Fruit fly (Drosophila melanogaster) whole organism, embryonic: ENCODE results near the gene CG6709.
A peak's percentile ranks its signal among the peaks of the same experiment; 100 is the strongest.

Experiments
- CG10979 ChIP-seq: fragments of 200-800 bp; sonication (Bioruptor generic); optimal IDR thresholded peaks from 2 replicates; lab custom pipeline; 2018; ENCODE audit warnings: missing biosample characterization, mild to moderate bottlenecking, missing genetic modification characterization, moderate library complexity
- CG11695 ChIP-seq: fragments of 200-800 bp; sonication (Bioruptor generic); IDR thresholded peaks from 3 replicates; pipeline ENCODE4 v1.3.6; 2022; ENCODE audit warnings: missing biosample characterization, missing genetic modification characterization
- CG12071 ChIP-seq: fragments of 200-800 bp; sonication (Bioruptor generic); optimal IDR thresholded peaks from 3 replicates; lab custom pipeline; 2018; ENCODE audit warnings: missing biosample characterization, mild to moderate bottlenecking, missing genetic modification characterization
- CG12219 ChIP-seq: fragments of 200-800 bp; sonication (Bioruptor generic); optimal IDR thresholded peaks from 3 replicates; lab custom pipeline; 2018; ENCODE audit warnings: missing biosample characterization, mild to moderate bottlenecking, missing genetic modification characterization
- CG12299 ChIP-seq: fragments of 200-800 bp; sonication (Bioruptor generic); optimal IDR thresholded peaks from 2 replicates; lab custom pipeline; 2018; ENCODE audit warnings: missing biosample characterization, mild to moderate bottlenecking, missing genetic modification characterization
- CG1233 ChIP-seq: fragments of 200-800 bp; sonication (Bioruptor generic); optimal IDR thresholded peaks from 4 replicates; lab custom pipeline; 2018; ENCODE audit warnings: missing biosample characterization, mild to moderate bottlenecking, missing genetic modification characterization
- CG12744 ChIP-seq: fragments of 200-800 bp; sonication (Bioruptor generic); optimal IDR thresholded peaks from 2 replicates; lab custom pipeline; 2016; ENCODE audit warnings: missing biosample characterization, missing genetic modification characterization
- CG14014 ChIP-seq: fragments of 200-800 bp; sonication (Bioruptor generic); IDR thresholded peaks from 2 replicates; pipeline ENCODE4 v1.3.6; 2022; ENCODE audit warnings: missing biosample characterization, missing genetic modification characterization
- CG1529 ChIP-seq: fragments of 200-800 bp; sonication (Bioruptor generic); optimal IDR thresholded peaks from 3 replicates; lab custom pipeline; 2018; ENCODE audit warnings: missing biosample characterization, missing genetic modification characterization
- CG16813 ChIP-seq: fragments of 200-800 bp; sonication (Bioruptor generic); IDR thresholded peaks from 3 replicates; pipeline ENCODE4 v1.3.6; 2022; ENCODE audit warnings: missing biosample characterization, missing genetic modification characterization; ENCODE audit not compliant: partially characterized antibody
- CG17568 ChIP-seq: fragments of 200-800 bp; sonication (Bioruptor generic); optimal IDR thresholded peaks from 2 replicates; lab custom pipeline; 2018; ENCODE audit warnings: missing biosample characterization, mild to moderate bottlenecking, missing genetic modification characterization, moderate library complexity
- CG17829 ChIP-seq: fragments of 200-800 bp; optimal IDR thresholded peaks from 2 replicates; lab custom pipeline; 2019; ENCODE audit warnings: missing biosample characterization, mild to moderate bottlenecking, missing genetic modification characterization, moderate library complexity
- CG18619 ChIP-seq: fragments of 200-800 bp; sonication (Bioruptor generic); optimal IDR thresholded peaks from 3 replicates; lab custom pipeline; 2017; ENCODE audit warnings: missing biosample characterization, mild to moderate bottlenecking, missing genetic modification characterization
- CG3163 ChIP-seq: fragments of 200-800 bp; sonication (Bioruptor generic); optimal IDR thresholded peaks from 3 replicates; lab custom pipeline; 2016; ENCODE audit warnings: missing biosample characterization, missing genetic modification characterization
- CG42726 ChIP-seq: fragments of 200-800 bp; sonication (Bioruptor generic); IDR thresholded peaks from 2 replicates; pipeline ENCODE4 v1.3.6; 2022; ENCODE audit warnings: missing biosample characterization, missing genetic modification characterization; ENCODE audit not compliant: partially characterized antibody
- CG7372 ChIP-seq: fragments of 200-800 bp; sonication (Bioruptor generic); IDR thresholded peaks from 2 replicates; pipeline ENCODE4 v1.3.6; 2022; ENCODE audit warnings: missing biosample characterization, missing genetic modification characterization
- CG7786 ChIP-seq: fragments of 200-800 bp; sonication (Bioruptor generic); optimal IDR thresholded peaks from 2 replicates; lab custom pipeline; 2016; ENCODE audit warnings: missing biosample characterization, missing genetic modification characterization
- CG8281 ChIP-seq: fragments of 200-800 bp; sonication (Bioruptor generic); optimal IDR thresholded peaks from 2 replicates; lab custom pipeline; 2018; ENCODE audit warnings: missing biosample characterization, mild to moderate bottlenecking, missing genetic modification characterization, moderate library complexity
- CG8359 ChIP-seq: fragments of 200-800 bp; sonication (Bioruptor generic); optimal IDR thresholded peaks from 2 replicates; lab custom pipeline; 2017; ENCODE audit warnings: missing biosample characterization, mild to moderate bottlenecking, missing genetic modification characterization, borderline replicate concordance
- CG8924 ChIP-seq: fragments of 200-800 bp; optimal IDR thresholded peaks from 3 replicates; lab custom pipeline; 2019; ENCODE audit warnings: missing biosample characterization, mild to moderate bottlenecking, missing genetic modification characterization, moderate library complexity
- CG9215 ChIP-seq: fragments of 200-800 bp; sonication (Bioruptor generic); IDR thresholded peaks from 2 replicates; pipeline ENCODE4 v1.3.6; 2022; ENCODE audit warnings: missing biosample characterization, missing genetic modification characterization
- Chrac-16 ChIP-seq: fragments of 200-800 bp; sonication (Bioruptor generic); optimal IDR thresholded peaks from 3 replicates; lab custom pipeline; 2016; ENCODE audit warnings: missing biosample characterization, missing genetic modification characterization
- E2f1 ChIP-seq: fragments of 200-800 bp; sonication (Bioruptor generic); IDR thresholded peaks from 2 replicates; pipeline ENCODE4 v1.3.6; 2022; ENCODE audit warnings: missing biosample characterization, missing genetic modification characterization
- Hr39 ChIP-seq: fragments of >200 bp; optimal IDR thresholded peaks from 2 replicates; lab custom pipeline; 2017
- Kr ChIP-seq: fragments of 200-800 bp; sonication (Bioruptor generic); optimal IDR thresholded peaks from 2 replicates; lab custom pipeline; 2017; ENCODE audit warnings: missing biosample characterization, mild to moderate bottlenecking, missing genetic modification characterization
- MBD-R2 ChIP-seq: fragments of 200-800 bp; sonication (Bioruptor generic); IDR thresholded peaks from 2 replicates; pipeline ENCODE4 v1.3.6; 2022; ENCODE audit warnings: missing biosample characterization, missing genetic modification characterization
- MTF-1 ChIP-seq: fragments of 200-800 bp; sonication (Bioruptor generic); optimal IDR thresholded peaks from 2 replicates; lab custom pipeline; 2018; ENCODE audit warnings: missing biosample characterization, mild to moderate bottlenecking, missing genetic modification characterization, borderline replicate concordance
- NFAT ChIP-seq: fragments of 200-800 bp; sonication (Bioruptor generic); IDR thresholded peaks from 2 replicates; pipeline ENCODE4 v1.3.6; 2022; ENCODE audit warnings: missing biosample characterization, missing genetic modification characterization
- Nf-YC ChIP-seq: fragments of 200-800 bp; optimal IDR thresholded peaks from 3 replicates; lab custom pipeline; 2019; ENCODE audit warnings: missing biosample characterization, mild to moderate bottlenecking, missing genetic modification characterization, moderate library complexity
- Oaz ChIP-seq: fragments of 200-800 bp; sonication (Bioruptor generic); IDR thresholded peaks from 2 replicates; pipeline ENCODE4 v1.3.6; 2022; ENCODE audit warnings: missing biosample characterization, missing genetic modification characterization
- Ptx1 ChIP-seq: fragments of 200-800 bp; sonication (Bioruptor generic); IDR thresholded peaks from 2 replicates; pipeline ENCODE4 v1.3.6; 2022; ENCODE audit warnings: missing biosample characterization, missing genetic modification characterization
- Sox102F ChIP-seq: fragments of 200-800 bp; sonication (Bioruptor generic); optimal IDR thresholded peaks from 2 replicates; lab custom pipeline; 2018; ENCODE audit warnings: missing biosample characterization, mild to moderate bottlenecking, missing genetic modification characterization, moderate library complexity
- Stat92E ChIP-seq, 3 experiments: fragments of >200 bp in 2 of 3; fragments of 200-800 bp in 1 of 3; sonication (Bioruptor generic) in 1 of 3; optimal IDR thresholded peaks; 2 replicates each; lab custom pipeline; 2017 to 2019; ENCODE audit warnings: missing biosample characterization in 3 of 3, missing genetic modification characterization in 3 of 3, mild to moderate bottlenecking in 1 of 3, moderate library complexity in 1 of 3
- Trl ChIP-seq, 3 experiments: fragments of >200 bp in 2 of 3; fragments of 200-800 bp in 1 of 3; sonication (Bioruptor generic) in 1 of 3; optimal IDR thresholded peaks; 2 replicates in 1 of 3; 3 replicates in 2 of 3; lab custom pipeline; 2016 to 2017; ENCODE audit warnings: missing biosample characterization in 1 of 3, missing genetic modification characterization in 1 of 3
- ash1 ChIP-seq: fragments of 200-800 bp; sonication (Bioruptor generic); optimal IDR thresholded peaks from 2 replicates; lab custom pipeline; 2018; ENCODE audit warnings: missing biosample characterization, mild to moderate bottlenecking, missing genetic modification characterization
- az2 ChIP-seq: fragments of 200-800 bp; sonication (Bioruptor generic); optimal IDR thresholded peaks from 3 replicates; lab custom pipeline; 2016; ENCODE audit warnings: missing biosample characterization, missing genetic modification characterization
- caup ChIP-seq: fragments of 200-800 bp; sonication (Bioruptor generic); optimal IDR thresholded peaks from 3 replicates; lab custom pipeline; 2017; ENCODE audit warnings: missing biosample characterization, mild to moderate bottlenecking, missing genetic modification characterization, moderate library complexity; ENCODE audit not compliant: severe bottlenecking
- danr ChIP-seq: fragments of 200-800 bp; sonication (Bioruptor generic); IDR thresholded peaks from 2 replicates; pipeline ENCODE4 v1.3.6; 2022; ENCODE audit warnings: missing biosample characterization, missing genetic modification characterization
- disco-r ChIP-seq: fragments of 200-800 bp; sonication (Bioruptor generic); optimal IDR thresholded peaks from 2 replicates; lab custom pipeline; 2016; ENCODE audit warnings: missing biosample characterization, missing genetic modification characterization
- dmrt99B ChIP-seq: fragments of 200-800 bp; sonication (Bioruptor generic); optimal IDR thresholded peaks from 2 replicates; lab custom pipeline; 2018; ENCODE audit warnings: missing biosample characterization, mild to moderate bottlenecking, missing genetic modification characterization, moderate library complexity
- emc ChIP-seq: fragments of 200-800 bp; sonication (Bioruptor generic); optimal IDR thresholded peaks from 2 replicates; lab custom pipeline; 2016; ENCODE audit warnings: missing biosample characterization, missing genetic modification characterization
- eve ChIP-seq, 2 experiments: fragments of >200 bp; optimal IDR thresholded peaks; 2 replicates each; lab custom pipeline; 2017; ENCODE audit warnings: missing biosample characterization in 2 of 2, missing genetic modification characterization in 2 of 2
- fru ChIP-seq: fragments of >200 bp; optimal IDR thresholded peaks from 2 replicates; lab custom pipeline; 2017
- gce ChIP-seq: fragments of 200-800 bp; sonication (Bioruptor generic); IDR thresholded peaks from 3 replicates; pipeline ENCODE4 v1.3.6; 2022; ENCODE audit warnings: missing biosample characterization, missing genetic modification characterization
- hth ChIP-seq: fragments of >200 bp; optimal IDR thresholded peaks from 2 replicates; lab custom pipeline; 2017; ENCODE audit warnings: inconsistent platforms
- peb ChIP-seq: fragments of 200-800 bp; sonication (Bioruptor generic); IDR thresholded peaks from 2 replicates; pipeline ENCODE4 v1.3.6; 2022; ENCODE audit warnings: missing biosample characterization, missing genetic modification characterization
- slou ChIP-seq: fragments of 200-800 bp; sonication (Bioruptor generic); optimal IDR thresholded peaks from 3 replicates; lab custom pipeline; 2016; ENCODE audit warnings: missing biosample characterization, missing genetic modification characterization
- tgo ChIP-seq: fragments of 200-800 bp; sonication (Bioruptor generic); IDR thresholded peaks from 3 replicates; pipeline ENCODE4 v1.3.6; 2022; ENCODE audit warnings: missing biosample characterization, missing genetic modification characterization
- trh ChIP-seq: fragments of 200-800 bp; sonication (Bioruptor generic); optimal IDR thresholded peaks from 2 replicates; lab custom pipeline; 2016; ENCODE audit warnings: missing biosample characterization, missing genetic modification characterization

The CG6709 gene

dm6 chr3L:9893983-9894382 is 560 bp downstream of the CG6709 start:
- no peak for TF ChIP-seq ash1 (GFP tag; lab: Kevin White, UChicago)
- TF ChIP-seq emc (GFP tag; lab: Kevin White, UChicago), result no peak
- no peak for TF ChIP-seq CG7786 (GFP tag; lab: Kevin White, UChicago)
- TF ChIP-seq CG12219 (GFP tag; lab: Kevin White, UChicago), result no peak
- no peak for TF ChIP-seq CG14014 (GFP tag; lab: Robert Waterston, UW)
- TF ChIP-seq CG10979, result no peak
- TF ChIP-seq CG8359 (GFP tag; lab: Kevin White, UChicago), result no peak
- no peak for TF ChIP-seq Oaz (GFP tag; lab: Robert Waterston, UW)
- TF ChIP-seq CG1529, result no peak
- TF ChIP-seq Hr39 (lab: Kevin White, UChicago), result no peak
- no peak for TF ChIP-seq CG11695
- TF ChIP-seq CG7372 (GFP tag; lab: Robert Waterston, UW), result no peak
- no peak for TF ChIP-seq CG12299

DNA sequence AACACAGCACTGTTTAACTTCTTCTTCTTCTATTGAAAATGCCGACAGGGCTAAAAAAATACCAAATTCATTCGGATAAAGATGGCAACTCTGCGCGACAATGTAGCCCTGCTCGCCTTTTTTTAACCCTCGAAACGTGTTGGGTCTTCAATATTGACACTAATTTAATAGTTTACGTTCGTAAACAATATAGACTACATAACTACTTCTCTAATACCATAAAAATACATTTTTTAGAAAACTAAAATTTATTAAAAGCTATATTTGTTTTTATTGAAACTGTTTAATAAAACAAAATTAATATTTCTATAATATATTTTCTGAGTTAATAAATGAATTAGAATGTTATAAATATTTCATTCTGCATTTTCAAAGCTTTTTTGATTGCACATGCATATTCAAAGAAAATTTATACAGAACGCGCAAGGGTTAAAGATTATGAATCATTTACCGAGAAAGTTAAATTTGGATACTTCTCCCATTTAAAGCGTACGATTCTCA is 5.9 kb downstream of the CG6709 start, which contains the start of the genes Taf2 and CalpB:
Taf2 (minus strand) TSS at position 54 of the 501 bp plus-strand sequence.
CalpB (plus strand) TSS at position 133 of the 501 bp plus-strand sequence.
- TF ChIP-seq CG8924 (tag; lab: Kevin White, UChicago) (peak; percentile 96), gce (peak; percentile 57; the same call in 2 of the 3 replicates), az2 (GFP tag; lab: Kevin White, UChicago) (peak; percentile 82), CG3163 (GFP tag; lab: Kevin White, UChicago) (peak; percentile 42), tgo (peak; percentile 89), hth (lab: Kevin White, UChicago) (no peak), eve (GFP tag; optimal IDR thresholded peaks at IDR 0.05; lab: Kevin White, UChicago) (no peak), peb (GFP tag; lab: Robert Waterston, UW) (peak; percentile 34; the same call in 1 of the 2 replicates), CG42726 (GFP tag; lab: Robert Waterston, UW) (no peak), CG12744 (GFP tag; lab: Kevin White, UChicago) (no peak), Sox102F (GFP tag; lab: Kevin White, UChicago) (peak; percentile 88), CG16813 (GFP tag; lab: Robert Waterston, UW) (no peak; the same call in 2 of the 3 replicates), Kr (GFP tag; lab: Kevin White, UChicago) (no peak), caup (peak; percentile 72), slou (GFP tag; lab: Kevin White, UChicago) (peak; percentile 0), CG14014 (GFP tag; lab: Robert Waterston, UW) (peak; percentile 66), MTF-1 (no peak), trh (GFP tag; lab: Kevin White, UChicago) (peak; percentile 21), disco-r (no peak), E2f1 (peak; percentile 81), fru (lab: Kevin White, UChicago) (no peak), Nf-YC (no peak), CG9215 (GFP tag; lab: Robert Waterston, UW) (peak; percentile 83), danr (peak; percentile 59; the same call in 1 of the 2 replicates), CG17829 (tag; lab: Kevin White, UChicago) (peak; percentile 94), CG1233 (GFP tag; lab: Kevin White, UChicago) (peak; percentile 85), Ptx1 (peak; percentile 91), dmrt99B (tag; lab: Kevin White, UChicago) (peak; percentile 92), Chrac-16 (GFP tag; lab: Kevin White, UChicago) (peak; percentile 58), CG18619 (peak; percentile 76), CG12071 (GFP tag; lab: Kevin White, UChicago) (no peak), CG8281 (tag; lab: Kevin White, UChicago) (peak; percentile 73), MBD-R2 (GFP tag; lab: Robert Waterston, UW) (peak; percentile 82), Trl (optimal IDR thresholded peaks at IDR 0.05; lab: Kevin White, UChicago) (no peak), Trl (GFP tag; optimal IDR thresholded peaks at IDR 0.05; lab: Kevin White, UChicago) (no peak), CG12299 (peak; percentile 78), Oaz (GFP tag; lab: Robert Waterston, UW) (peak; percentile 45; the same call in 1 of the 2 replicates), CG17568 (GFP tag; lab: Kevin White, UChicago) (no peak), CG12219 (GFP tag; lab: Kevin White, UChicago) (no peak), Stat92E (GFP tag; optimal IDR thresholded peaks at IDR 0.05; lab: Kevin White, UChicago) (peak in 1 of 3 experiments; percentile 79), NFAT (GFP tag; lab: Robert Waterston, UW) (peak; percentile 56)
